Worm (Caenorhabditis elegans): Measurements from ENCODE around the gene C09G12.17.

ce11 chrIV:3469742-3470141 is 26.5 kb downstream of the C09G12.17 start, which contains the start of gene F58E2.2:
- TF ChIP-seq W03F9.2 (tag; optimal IDR thresholded peaks at IDR 0.05) (no peak), him-1 (tag; optimal IDR thresholded peaks at IDR 0.05) (no peak)
